Worm (Caenorhabditis elegans) whole organism, late embryonic: ENCODE results near the gene T06D8.9.

Source experiments
- ama-1 ChIP-seq: fragments of 150-350 bp; optimal IDR thresholded peaks from 2 replicates; lab custom pipeline; 2014
- ceh-48 ChIP-seq: sonication (generic microtip); optimal IDR thresholded peaks from 2 replicates; lab custom pipeline; 2016; ENCODE audit warnings: missing genetic modification characterization, inconsistent platforms, missing compliant biosample characterization
- hlh-13 ChIP-seq: fragments of 200-800 bp; sonication (Bioruptor generic); optimal IDR thresholded peaks from 2 replicates; lab custom pipeline; 2018; ENCODE audit warnings: mild to moderate bottlenecking, missing genetic modification characterization, missing compliant biosample characterization
- lin-11 ChIP-seq: fragments of 200-800 bp; sonication (Bioruptor generic); optimal IDR thresholded peaks from 2 replicates; lab custom pipeline; 2018; ENCODE audit warnings: mild to moderate bottlenecking, missing genetic modification characterization, missing compliant biosample characterization
- nhr-11 ChIP-seq: fragments of 150-350 bp; optimal IDR thresholded peaks from 2 replicates; lab custom pipeline; 2014; ENCODE audit warnings: missing biosample characterization, missing genetic modification characterization
- pha-2 ChIP-seq: sonication (generic microtip); optimal IDR thresholded peaks from 2 replicates; lab custom pipeline; 2017; ENCODE audit warnings: mild to moderate bottlenecking, missing genetic modification characterization, missing compliant biosample characterization
- pha-4 ChIP-seq: fragments of 150-350 bp; optimal IDR thresholded peaks from 2 replicates; lab custom pipeline; 2018; ENCODE audit warnings: missing biosample characterization, missing genetic modification reagents, missing genetic modification characterization
- tbx-2 ChIP-seq: sonication (generic microtip); optimal IDR thresholded peaks from 2 replicates; lab custom pipeline; 2016; ENCODE audit warnings: missing genetic modification characterization, missing compliant biosample characterization

ce11 chrII:11274876-11275275 lies 35.5 kb downstream of the T06D8.9 start:
- TF ChIP-seq nhr-11 (no peak), ama-1 (no peak), tbx-2 (tag; lab: Kevin White, UChicago) (no peak), lin-11 (no peak), pha-2 (no peak), ceh-48 (tag; lab: Kevin White, UChicago) (no peak), pha-4 (no peak), hlh-13 (GFP tag; lab: Kevin White, UChicago) (no peak)
